Worm (Caenorhabditis elegans) whole organism, midembryonic: ENCODE data around the gene K08B12.3.

Source experiments
- T22C8.4 ChIP-seq: fragments of 200-800 bp; sonication (Bioruptor generic); IDR thresholded peaks from 2 replicates; pipeline ENCODE4 v1.3.6; 2022; ENCODE audit warnings: missing genetic modification characterization, missing compliant biosample characterization
- cog-1 ChIP-seq: sonication (generic microtip); optimal IDR thresholded peaks from 2 replicates; lab custom pipeline; 2016; ENCODE audit warnings: missing genetic modification characterization, missing compliant biosample characterization
- flt-1 ChIP-seq: fragments of 200-800 bp; sonication (Bioruptor generic); IDR thresholded peaks from 2 replicates; pipeline ENCODE4 v1.3.6; 2022; ENCODE audit warnings: missing genetic modification characterization, missing compliant biosample characterization
- klf-2 ChIP-seq: fragments of 200-800 bp; sonication (Bioruptor generic); conservative IDR thresholded peaks from 2 replicates; pipeline ENCODE4 v1.3.6; 2022; ENCODE audit warnings: missing genetic modification reagents, missing genetic modification characterization, missing compliant biosample characterization
- ref-1 ChIP-seq: fragments of 200-800 bp; sonication (Bioruptor generic); conservative IDR thresholded peaks from 2 replicates; pipeline ENCODE4 v1.3.6; 2022; ENCODE audit warnings: missing genetic modification reagents, missing genetic modification characterization, missing compliant biosample characterization
- tab-1 ChIP-seq: fragments of 200-800 bp; sonication (Bioruptor generic); IDR thresholded peaks from 2 replicates; pipeline ENCODE4 v1.3.6; 2022; ENCODE audit warnings: missing genetic modification characterization, missing compliant biosample characterization

ce11 chrV:6249135-6249534 is 14.2 kb downstream of the K08B12.3 start:
- TF ChIP-seq flt-1 (GFP tag; lab: Robert Waterston, UW), result no peak
- TF ChIP-seq cog-1 (tag; lab: Kevin White, UChicago), result no peak
- no peak for TF ChIP-seq ref-1
- no peak for TF ChIP-seq tab-1 (GFP tag; lab: Robert Waterston, UW)
- TF ChIP-seq T22C8.4 (GFP tag; lab: Robert Waterston, UW), result no peak
- TF ChIP-seq klf-2, result no peak
